Fruit fly (Drosophila melanogaster) whole organism: ENCODE measurements around the gene CG42655.

Experiments
- CG8478 ChIP-seq: fragments of >200 bp; optimal IDR thresholded peaks from 2 replicates; lab custom pipeline; 2018; ENCODE audit warnings: inconsistent platforms
- Dll ChIP-seq: fragments of >200 bp; optimal IDR thresholded peaks from 2 replicates; lab custom pipeline; 2017
- EcR ChIP-seq, 2 experiments: fragments of >200 bp; optimal IDR thresholded peaks; 2 replicates each; lab custom pipeline; 2017; ENCODE audit warnings: missing biosample characterization in 2 of 2, missing genetic modification characterization in 2 of 2, missing genetic modification reagents in 2 of 2
- pan ChIP-seq: fragments of >200 bp; optimal IDR thresholded peaks from 2 replicates; lab custom pipeline; 2017
- psq ChIP-seq: fragments of >200 bp; optimal IDR thresholded peaks from 2 replicates; lab custom pipeline; 2017
- usp ChIP-seq: fragments of >200 bp; optimal IDR thresholded peaks from 2 replicates; lab custom pipeline; 2017; ENCODE audit warnings: missing biosample characterization, missing genetic modification characterization, mixed read lengths

CG42655 gene

DNA sequence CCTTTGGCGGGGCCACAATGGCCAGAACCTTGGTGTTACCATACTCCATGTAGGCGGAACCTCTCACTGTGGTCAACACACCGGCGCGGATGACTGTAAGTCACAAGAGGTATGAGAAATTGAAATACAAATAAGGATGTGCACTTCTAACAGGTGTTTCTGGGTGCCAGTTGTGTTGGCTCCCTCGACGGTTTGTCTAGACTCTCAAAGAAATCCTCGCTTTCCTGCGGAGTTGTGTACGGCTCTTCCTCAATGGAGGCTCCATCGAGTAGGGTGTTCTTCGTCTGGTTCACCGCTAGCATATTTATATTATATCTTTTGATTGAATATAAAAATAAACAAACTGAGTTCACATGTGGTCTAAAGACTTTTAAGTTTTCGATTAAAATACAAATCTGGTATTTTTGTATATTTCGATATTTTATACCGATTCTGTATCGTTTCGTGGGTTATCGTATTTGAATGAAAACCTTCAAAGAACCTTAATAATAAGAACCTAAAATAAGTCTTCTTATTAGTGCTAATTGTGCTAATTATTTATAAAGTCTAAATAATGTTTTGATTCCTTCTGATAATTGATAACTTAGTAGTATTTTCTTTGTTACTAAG, 40.1 kb downstream of the CG42655 start, which contains the start of gene Mtr3:
Gene Mtr3, minus strand, starts transcription at position 388 of the 609 bp plus-strand sequence.
- no peak for TF ChIP-seq psq (lab: Kevin White, UChicago)
- no peak for TF ChIP-seq usp (GFP tag; lab: Kevin White, UChicago)
- TF ChIP-seq EcR (GFP tag; optimal IDR thresholded peaks at IDR 0.05; lab: Kevin White, UChicago), result no peak
- no peak for TF ChIP-seq CG8478 (lab: Kevin White, UChicago)

dm6 chr3L:19910054-19910414, 43.5 kb downstream of the CG42655 start, which contains the start of the genes Mi-2 and Prp3:
TSS of gene Mi-2 (minus strand) at chr3L:19910215.
TSS of gene Prp3 (plus strand) at chr3L:19910300.
- TF ChIP-seq CG8478 (lab: Kevin White, UChicago) (no peak), EcR (GFP tag; optimal IDR thresholded peaks at IDR 0.05; lab: Kevin White, UChicago) (no peak), pan (lab: Kevin White, UChicago) (no peak), psq (lab: Kevin White, UChicago) (no peak), Dll (lab: Kevin White, UChicago) (no peak), usp (GFP tag; lab: Kevin White, UChicago) (no peak)

DNA sequence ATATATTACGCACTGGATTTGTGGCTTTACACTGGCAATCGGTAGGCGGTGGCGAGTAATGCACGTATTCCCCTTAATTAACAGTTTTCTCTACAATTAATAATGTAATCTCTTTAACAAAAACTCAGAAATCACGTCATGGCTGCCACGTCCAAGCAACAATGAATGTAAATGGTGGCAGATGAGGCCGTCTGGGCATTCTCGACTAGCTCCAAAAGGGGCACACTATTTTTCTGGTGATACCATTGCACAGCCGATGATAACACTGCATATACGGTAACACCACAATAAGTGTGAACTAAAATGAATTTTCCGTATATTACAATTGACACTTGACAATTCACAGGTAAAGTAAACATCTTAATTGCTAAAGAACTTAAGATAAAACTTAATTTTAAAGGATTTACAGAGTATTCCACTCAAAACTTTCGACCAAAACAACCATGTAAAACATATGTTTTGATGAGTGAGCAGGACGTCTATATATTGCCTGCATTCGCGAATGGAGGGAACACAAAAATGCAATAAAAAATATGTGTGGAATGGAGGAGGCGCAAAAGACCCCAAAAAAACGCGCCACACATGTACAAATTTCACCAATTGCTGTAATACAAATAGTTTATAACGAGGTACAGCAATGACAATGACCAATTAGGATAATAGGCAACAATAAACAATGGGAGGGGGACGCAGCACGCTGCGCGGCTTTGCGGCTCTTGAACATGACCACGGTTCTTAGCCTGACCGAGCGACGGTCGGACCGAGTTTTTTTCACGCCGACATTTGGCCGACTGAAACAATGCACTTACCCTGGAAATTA, 44.1 kb downstream of the CG42655 start:
- TF ChIP-seq usp (GFP tag; lab: Kevin White, UChicago) (no peak), pan (lab: Kevin White, UChicago) (no peak), Dll (lab: Kevin White, UChicago) (no peak), CG8478 (lab: Kevin White, UChicago) (no peak), EcR (GFP tag; optimal IDR thresholded peaks at IDR 0.05; lab: Kevin White, UChicago) (no peak), psq (lab: Kevin White, UChicago) (no peak)

dm6 chr3L:19908201-19909127, 45.0 kb downstream of the CG42655 start:
- TF ChIP-seq Dll (lab: Kevin White, UChicago) (no peak), CG8478 (lab: Kevin White, UChicago) (no peak), psq (lab: Kevin White, UChicago) (no peak), EcR (GFP tag; optimal IDR thresholded peaks at IDR 0.05; lab: Kevin White, UChicago) (no peak), usp (GFP tag; lab: Kevin White, UChicago) (no peak), pan (lab: Kevin White, UChicago) (no peak)

DNA sequence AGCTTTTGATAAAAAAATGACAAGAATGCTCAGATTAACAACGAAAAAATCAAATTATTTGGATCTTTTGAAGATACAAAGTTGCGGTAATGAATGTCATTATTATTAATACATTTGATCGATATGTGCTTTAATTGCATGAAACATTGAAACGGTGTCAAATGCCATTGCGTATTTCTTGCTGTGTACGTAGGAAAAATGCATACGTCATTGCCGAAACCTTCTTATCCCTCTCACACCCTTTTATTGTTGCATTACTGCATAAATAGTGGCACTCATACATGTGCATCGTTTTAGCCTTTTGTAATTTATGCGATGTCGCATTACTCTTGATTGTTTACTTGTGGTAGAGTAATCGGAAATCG, 45.8 kb downstream of the CG42655 start:
- no peak for TF ChIP-seq EcR (GFP tag; optimal IDR thresholded peaks at IDR 0.05; lab: Kevin White, UChicago)
- TF ChIP-seq usp (GFP tag; lab: Kevin White, UChicago), result no peak
- no peak for TF ChIP-seq Dll (lab: Kevin White, UChicago)
- no peak for TF ChIP-seq pan (lab: Kevin White, UChicago)
- no peak for TF ChIP-seq psq (lab: Kevin White, UChicago)
- TF ChIP-seq CG8478 (lab: Kevin White, UChicago), result no peak

- peak; percentile 37 for TF ChIP-seq CG8478 (lab: Kevin White, UChicago)
- no peak for TF ChIP-seq psq (lab: Kevin White, UChicago)
Observed at dm6 chr3L:19906780-19907705, 46.5 kb downstream of the CG42655 start.

- TF ChIP-seq EcR (GFP tag; optimal IDR thresholded peaks at IDR 0.05; lab: Kevin White, UChicago) (no peak), Dll (lab: Kevin White, UChicago) (no peak), usp (GFP tag; lab: Kevin White, UChicago) (no peak), pan (lab: Kevin White, UChicago) (no peak), CG8478 (lab: Kevin White, UChicago) (no peak), psq (lab: Kevin White, UChicago) (no peak)
Observed at dm6 chr3L:19906148-19906752, 47.3 kb downstream of the CG42655 start.

dm6 chr3L:19905427-19905826, 48.1 kb downstream of the CG42655 start:
- TF ChIP-seq CG8478 (lab: Kevin White, UChicago) (no peak), EcR (GFP tag; optimal IDR thresholded peaks at IDR 0.05; lab: Kevin White, UChicago) (no peak), pan (lab: Kevin White, UChicago) (no peak), usp (GFP tag; lab: Kevin White, UChicago) (no peak), Dll (lab: Kevin White, UChicago) (no peak), psq (lab: Kevin White, UChicago) (no peak)

- no peak for TF ChIP-seq Dll (lab: Kevin White, UChicago)
- TF ChIP-seq psq (lab: Kevin White, UChicago), result no peak
- TF ChIP-seq CG8478 (lab: Kevin White, UChicago), result no peak
- TF ChIP-seq EcR (GFP tag; optimal IDR thresholded peaks at IDR 0.05; lab: Kevin White, UChicago), result no peak
- TF ChIP-seq pan (lab: Kevin White, UChicago), result no peak
- no peak for TF ChIP-seq usp (GFP tag; lab: Kevin White, UChicago)
Observed at dm6 chr3L:19904411-19905135, 48.9 kb downstream of the CG42655 start.
